Fruit fly (Drosophila melanogaster) whole organism, pupa: Measurements from ENCODE around the gene Pex7.

ENCODE experiments used
- CG10348 ChIP-seq: fragments of 200-800 bp; sonication (Bioruptor generic); IDR thresholded peaks from 2 replicates; pipeline ENCODE4 v1.3.6; 2022; ENCODE audit warnings: missing biosample characterization, missing genetic modification characterization
- CG12605 ChIP-seq: fragments of 200-800 bp; sonication (Bioruptor generic); IDR thresholded peaks from 2 replicates; pipeline ENCODE4 v1.3.6; 2022; ENCODE audit warnings: missing biosample characterization, missing genetic modification characterization
- CG13204 ChIP-seq: fragments of 200-800 bp; sonication (Bioruptor generic); optimal IDR thresholded peaks from 2 replicates; lab custom pipeline; 2018; ENCODE audit warnings: missing biosample characterization, mild to moderate bottlenecking, missing genetic modification characterization, moderate library complexity
- CG14655 ChIP-seq: fragments of 200-800 bp; sonication (Bioruptor generic); optimal IDR thresholded peaks from 3 replicates; lab custom pipeline; 2017; ENCODE audit warnings: mild to moderate bottlenecking, missing biosample characterization, missing genetic modification reagents, missing genetic modification characterization
- CG15710 ChIP-seq: fragments of 200-800 bp; sonication (Bioruptor generic); optimal IDR thresholded peaks from 2 replicates; lab custom pipeline; 2018; ENCODE audit warnings: missing biosample characterization, mild to moderate bottlenecking, missing genetic modification characterization, moderate library complexity
- CG17806 ChIP-seq: fragments of 200-800 bp; sonication (Bioruptor generic); optimal IDR thresholded peaks from 2 replicates; lab custom pipeline; 2018; ENCODE audit warnings: missing biosample characterization, mild to moderate bottlenecking, missing genetic modification characterization, moderate library complexity
- CG32121 ChIP-seq: fragments of 200-800 bp; sonication (Bioruptor generic); IDR thresholded peaks from 2 replicates; pipeline ENCODE4 v1.3.6; 2022; ENCODE audit warnings: missing biosample characterization, missing genetic modification characterization
- CG34367 ChIP-seq: fragments of 200-800 bp; sonication (Bioruptor generic); optimal IDR thresholded peaks from 2 replicates; lab custom pipeline; 2018; ENCODE audit warnings: missing biosample characterization, mild to moderate bottlenecking, missing genetic modification characterization
- CG4496 ChIP-seq: fragments of 200-800 bp; sonication (Bioruptor generic); IDR thresholded peaks from 3 replicates; pipeline ENCODE4 v1.3.6; 2022; ENCODE audit warnings: missing biosample characterization, missing genetic modification characterization
- CG8159 ChIP-seq: fragments of 200-800 bp; sonication (Bioruptor generic); optimal IDR thresholded peaks from 3 replicates; lab custom pipeline; 2018; ENCODE audit warnings: missing biosample characterization, mild to moderate bottlenecking, missing genetic modification characterization, moderate library complexity
- CG8301 ChIP-seq: fragments of 200-800 bp; sonication (Bioruptor generic); optimal IDR thresholded peaks from 2 replicates; lab custom pipeline; 2018; ENCODE audit warnings: missing biosample characterization, mild to moderate bottlenecking, missing genetic modification characterization
- CG9948 ChIP-seq: fragments of 200-800 bp; sonication (Bioruptor generic); optimal IDR thresholded peaks from 2 replicates; lab custom pipeline; 2018; ENCODE audit warnings: missing biosample characterization, mild to moderate bottlenecking, missing genetic modification characterization, moderate library complexity
- D1 ChIP-seq: fragments of 200-800 bp; sonication (Bioruptor generic); optimal IDR thresholded peaks from 2 replicates; lab custom pipeline; 2018; ENCODE audit warnings: missing biosample characterization, mild to moderate bottlenecking, missing genetic modification characterization, moderate library complexity
- EcR ChIP-seq: fragments of 200-800 bp; sonication (Bioruptor generic); optimal IDR thresholded peaks from 3 replicates; lab custom pipeline; 2019; ENCODE audit warnings: missing biosample characterization, missing genetic modification characterization, mild to moderate bottlenecking, moderate library complexity, missing genetic modification reagents
- Ets98B ChIP-seq: fragments of 200-800 bp; sonication (Bioruptor generic); IDR thresholded peaks from 2 replicates; pipeline ENCODE4 v1.3.6; 2022; ENCODE audit warnings: missing biosample characterization, missing genetic modification characterization
- Pif1A ChIP-seq: fragments of 200-800 bp; sonication (Bioruptor generic); optimal IDR thresholded peaks from 3 replicates; lab custom pipeline; 2016; ENCODE audit warnings: missing biosample characterization, missing genetic modification characterization
- Pif1B ChIP-seq: fragments of 200-800 bp; sonication (Bioruptor generic); optimal IDR thresholded peaks from 3 replicates; lab custom pipeline; 2016; ENCODE audit warnings: missing biosample characterization, missing genetic modification characterization
- Snoo ChIP-seq: fragments of 200-800 bp; sonication (Bioruptor generic); optimal IDR thresholded peaks from 3 replicates; lab custom pipeline; 2017; ENCODE audit warnings: missing biosample characterization, mild to moderate bottlenecking, missing genetic modification characterization, inconsistent platforms
- fd96Ca ChIP-seq: fragments of 200-800 bp; sonication (Bioruptor generic); IDR thresholded peaks from 3 replicates; pipeline ENCODE4 v1.3.6; 2022; ENCODE audit warnings: missing biosample characterization, missing genetic modification characterization
- gl ChIP-seq: fragments of 200-800 bp; sonication (Bioruptor generic); optimal IDR thresholded peaks from 2 replicates; lab custom pipeline; 2018; ENCODE audit warnings: missing biosample characterization, mild to moderate bottlenecking, missing genetic modification characterization
- rn ChIP-seq: fragments of 200-800 bp; sonication (Bioruptor generic); IDR thresholded peaks from 2 replicates; pipeline ENCODE4 v1.3.6; 2022; ENCODE audit warnings: missing biosample characterization, missing genetic modification characterization

Gene Pex7

DNA sequence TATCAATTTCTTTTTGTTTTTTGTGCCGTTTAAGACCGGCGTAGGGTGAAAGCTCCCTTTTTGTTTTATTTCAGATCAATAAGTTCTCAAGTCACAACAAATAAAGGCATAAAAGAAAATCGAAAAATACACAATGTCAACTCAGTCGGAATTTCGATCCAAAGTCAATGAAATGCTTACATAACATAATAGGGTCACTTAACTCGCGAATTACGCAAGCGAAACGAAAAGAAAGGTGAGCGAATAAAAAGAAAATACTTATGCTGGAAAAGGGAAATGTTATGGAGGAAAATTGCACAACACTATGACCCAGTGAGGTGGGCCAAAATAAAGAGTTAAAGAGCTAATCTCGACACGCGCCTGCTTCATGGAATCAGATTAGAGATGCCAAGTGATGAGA lies 49.0 kb downstream of the Pex7 start:
- no peak for TF ChIP-seq CG17806 (tag; lab: Kevin White, UChicago)
- TF ChIP-seq CG32121 (GFP tag; lab: Robert Waterston, UW), result no peak
- TF ChIP-seq Pif1A, result no peak
- TF ChIP-seq CG8159 (tag; lab: Kevin White, UChicago), result no peak
- no peak for TF ChIP-seq Snoo (tag; lab: Kevin White, UChicago)
- TF ChIP-seq CG15710 (tag; lab: Kevin White, UChicago), result no peak
- TF ChIP-seq CG10348 (GFP tag; lab: Robert Waterston, UW), result no peak
- TF ChIP-seq gl (tag; lab: Kevin White, UChicago), result no peak
- no peak for TF ChIP-seq EcR (GFP tag; lab: Kevin White, UChicago)
- no peak for TF ChIP-seq CG13204 (GFP tag; lab: Kevin White, UChicago)
- no peak for TF ChIP-seq Pif1B (GFP tag; lab: Kevin White, UChicago)
- TF ChIP-seq D1 (tag; lab: Kevin White, UChicago), result no peak
- TF ChIP-seq, all 21 proteins: peak for 0

- peak; percentile 72 for TF ChIP-seq CG4496 (GFP tag; lab: Robert Waterston, UW)
- no peak for TF ChIP-seq fd96Ca (GFP tag; lab: Robert Waterston, UW)
- TF ChIP-seq Pif1A, result peak; percentile 44
- peak; percentile 71 for TF ChIP-seq CG32121 (GFP tag; lab: Robert Waterston, UW)
- no peak for TF ChIP-seq D1 (tag; lab: Kevin White, UChicago)
- peak; percentile 91 for TF ChIP-seq CG13204 (GFP tag; lab: Kevin White, UChicago)
- peak; percentile 11 for TF ChIP-seq CG15710 (tag; lab: Kevin White, UChicago)
- TF ChIP-seq CG8301, result no peak
- no peak for TF ChIP-seq CG12605 (GFP tag; lab: Robert Waterston, UW)
- TF ChIP-seq CG14655 (GFP tag; lab: Kevin White, UChicago), result peak; percentile 24
- peak; percentile 74 for TF ChIP-seq EcR (GFP tag; lab: Kevin White, UChicago)
- peak; percentile 29 for TF ChIP-seq CG8159 (tag; lab: Kevin White, UChicago)
- no peak for TF ChIP-seq CG17806 (tag; lab: Kevin White, UChicago)
- TF ChIP-seq Snoo (tag; lab: Kevin White, UChicago), result peak; percentile 59
- TF ChIP-seq Pif1B (GFP tag; lab: Kevin White, UChicago), result peak; percentile 34
- peak; percentile 38 for TF ChIP-seq Ets98B
- no peak for TF ChIP-seq CG10348 (GFP tag; lab: Robert Waterston, UW)
- peak; percentile 6 for TF ChIP-seq gl (tag; lab: Kevin White, UChicago)
- TF ChIP-seq CG34367, result peak; percentile 1
- no peak for TF ChIP-seq CG9948 (tag; lab: Kevin White, UChicago)
- TF ChIP-seq rn (GFP tag; lab: Robert Waterston, UW), result 0 out of 2 replicates have a peak, but pooled peaks have one; percentile 24
Observed at dm6 chr3L:8696487-8696954, 49.6 kb downstream of the Pex7 start.

DNA sequence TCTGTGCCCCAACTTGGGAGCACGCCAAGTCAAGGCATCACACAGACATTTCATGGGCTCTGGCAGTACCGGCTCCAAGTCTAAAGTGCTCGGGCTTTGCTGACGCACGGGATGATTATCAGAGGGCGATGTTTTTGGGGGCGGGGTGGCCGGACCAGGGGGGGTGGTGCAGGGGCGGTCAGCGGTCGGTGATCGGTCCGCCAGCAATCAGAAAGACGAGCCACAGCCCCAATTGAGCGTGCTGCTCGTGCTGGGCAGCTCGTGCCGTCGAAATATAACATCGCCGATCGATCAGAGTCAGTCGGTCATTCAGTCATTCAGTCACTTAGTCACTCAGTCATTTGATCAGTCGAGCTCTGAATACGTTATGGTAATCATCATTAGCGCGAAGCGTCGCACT lies 50.9 kb downstream of the Pex7 start:
- no peak for TF ChIP-seq CG34367
- TF ChIP-seq EcR (GFP tag; lab: Kevin White, UChicago), result peak; percentile 45
- TF ChIP-seq CG32121 (GFP tag; lab: Robert Waterston, UW), result 0 out of 2 replicates have a peak, but pooled peaks have one; percentile 16
- no peak for TF ChIP-seq CG15710 (tag; lab: Kevin White, UChicago)
- TF ChIP-seq CG9948 (tag; lab: Kevin White, UChicago), result no peak
- no peak for TF ChIP-seq Pif1A
- no peak for TF ChIP-seq CG17806 (tag; lab: Kevin White, UChicago)
- TF ChIP-seq gl (tag; lab: Kevin White, UChicago), result peak; percentile 55
- TF ChIP-seq Snoo (tag; lab: Kevin White, UChicago), result peak; percentile 5
- no peak for TF ChIP-seq D1 (tag; lab: Kevin White, UChicago)
- TF ChIP-seq CG12605 (GFP tag; lab: Robert Waterston, UW), result no peak
- no peak for TF ChIP-seq CG10348 (GFP tag; lab: Robert Waterston, UW)
- no peak for TF ChIP-seq CG8159 (tag; lab: Kevin White, UChicago)
- peak; percentile 49 for TF ChIP-seq CG4496 (GFP tag; lab: Robert Waterston, UW)
- TF ChIP-seq CG13204 (GFP tag; lab: Kevin White, UChicago), result peak; percentile 84
- 0 out of 2 replicates have a peak, but pooled peaks have one; percentile 6 for TF ChIP-seq Ets98B
- TF ChIP-seq fd96Ca (GFP tag; lab: Robert Waterston, UW), result peak; percentile 41; the same call in 1 of the 3 replicates
- TF ChIP-seq Pif1B (GFP tag; lab: Kevin White, UChicago), result no peak
- TF ChIP-seq CG14655 (GFP tag; lab: Kevin White, UChicago), result no peak
- TF ChIP-seq CG8301, result no peak
- TF ChIP-seq rn (GFP tag; lab: Robert Waterston, UW), result no peak

- TF ChIP-seq CG14655 (GFP tag; lab: Kevin White, UChicago) (no peak), CG9948 (tag; lab: Kevin White, UChicago) (no peak), CG8301 (no peak), Pif1B (GFP tag; lab: Kevin White, UChicago) (no peak), Pif1A (no peak), CG4496 (GFP tag; lab: Robert Waterston, UW) (0 out of 3 replicates have a peak, but pooled peaks have one; percentile 33), CG8159 (tag; lab: Kevin White, UChicago) (no peak), CG32121 (GFP tag; lab: Robert Waterston, UW) (no peak), gl (tag; lab: Kevin White, UChicago) (no peak), D1 (tag; lab: Kevin White, UChicago) (no peak), CG10348 (GFP tag; lab: Robert Waterston, UW) (no peak), CG12605 (GFP tag; lab: Robert Waterston, UW) (no peak), EcR (GFP tag; lab: Kevin White, UChicago) (no peak), CG13204 (GFP tag; lab: Kevin White, UChicago) (no peak), CG17806 (tag; lab: Kevin White, UChicago) (no peak), fd96Ca (GFP tag; lab: Robert Waterston, UW) (peak; percentile 19; the same call in 1 of the 3 replicates)
Observed at dm6 chr3L:8698493-8699166, 51.7 kb downstream of the Pex7 start.
